Worm (Caenorhabditis elegans): Measurements from ENCODE around the gene nac-2.

DNA sequence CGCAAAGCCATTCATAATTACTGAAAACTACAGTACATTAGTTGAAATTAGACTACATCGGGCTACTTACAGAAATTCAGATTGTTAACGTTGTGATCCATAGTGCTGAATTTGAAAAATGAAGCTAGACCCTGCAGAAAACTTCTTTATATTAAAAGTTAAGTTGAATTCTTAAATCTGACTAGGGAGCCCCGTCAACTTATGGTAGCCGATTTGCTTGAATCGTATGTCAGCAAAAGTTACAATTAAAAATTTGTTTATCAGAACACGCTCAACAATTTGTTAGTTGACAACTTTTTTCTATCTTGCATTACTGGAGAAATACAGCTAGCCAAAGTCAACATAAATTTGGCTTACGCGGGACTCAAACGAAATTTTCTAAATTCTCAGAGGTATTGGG lies 20.6 kb downstream of the nac-2 start, which contains the start of gene F59B2.14:
- TF ChIP-seq him-1 (tag; optimal IDR thresholded peaks at IDR 0.05) = no peak
- no peak for TF ChIP-seq W03F9.2 (tag; optimal IDR thresholded peaks at IDR 0.05)
